Fruit fly (Drosophila melanogaster) whole organism, embryonic: ENCODE measurements around the gene asp.
A peak's percentile ranks its signal among the peaks of the same experiment; 100 is the strongest.

Source experiments
- Atf6 ChIP-seq: fragments of 200-800 bp; sonication (Bioruptor generic); IDR thresholded peaks from 2 replicates; pipeline ENCODE4 v1.3.6; 2022; ENCODE audit warnings: missing biosample characterization, missing genetic modification characterization
- Bdp1 ChIP-seq: fragments of 200-800 bp; sonication (Bioruptor generic); optimal IDR thresholded peaks from 3 replicates; lab custom pipeline; 2016; ENCODE audit warnings: missing biosample characterization, missing genetic modification characterization
- C15 ChIP-seq: fragments of 200-800 bp; sonication (Bioruptor generic); IDR thresholded peaks from 3 replicates; pipeline ENCODE4 v1.3.6; 2022; ENCODE audit warnings: missing biosample characterization, missing genetic modification characterization
- CG11093 ChIP-seq: fragments of 200-800 bp; sonication (Bioruptor generic); IDR thresholded peaks from 3 replicates; pipeline ENCODE4 v1.3.6; 2022; ENCODE audit warnings: missing biosample characterization, missing genetic modification characterization
- CG12219 ChIP-seq: fragments of 200-800 bp; sonication (Bioruptor generic); optimal IDR thresholded peaks from 3 replicates; lab custom pipeline; 2018; ENCODE audit warnings: missing biosample characterization, mild to moderate bottlenecking, missing genetic modification characterization
- CG13287 ChIP-seq: fragments of 200-800 bp; sonication (Bioruptor generic); IDR thresholded peaks from 2 replicates; pipeline ENCODE4 v1.3.6; 2022; ENCODE audit warnings: missing biosample characterization, missing genetic modification characterization; ENCODE audit not compliant: partially characterized antibody
- CG15696 ChIP-seq: fragments of 200-800 bp; sonication (Bioruptor generic); optimal IDR thresholded peaks from 2 replicates; lab custom pipeline; 2019; ENCODE audit warnings: missing biosample characterization, mild to moderate bottlenecking, missing genetic modification characterization, moderate library complexity
- CG1647 ChIP-seq: fragments of 200-800 bp; sonication (Bioruptor generic); optimal IDR thresholded peaks from 3 replicates; lab custom pipeline; 2016; ENCODE audit warnings: missing biosample characterization, missing genetic modification characterization
- CG4328 ChIP-seq: fragments of 200-800 bp; sonication (Bioruptor generic); optimal IDR thresholded peaks from 3 replicates; lab custom pipeline; 2017; ENCODE audit warnings: missing biosample characterization, missing genetic modification reagents, missing genetic modification characterization
- CG4360 ChIP-seq: fragments of 200-800 bp; sonication (Bioruptor generic); IDR thresholded peaks from 2 replicates; pipeline ENCODE4 v1.3.6; 2022; ENCODE audit warnings: missing biosample characterization, missing genetic modification characterization
- CG7357 ChIP-seq: fragments of 200-800 bp; sonication (Bioruptor generic); IDR thresholded peaks from 3 replicates; pipeline ENCODE4 v1.3.6; 2022; ENCODE audit warnings: missing biosample characterization, missing genetic modification characterization
- CG7745 ChIP-seq: fragments of 200-800 bp; sonication (Bioruptor generic); optimal IDR thresholded peaks from 2 replicates; lab custom pipeline; 2018; ENCODE audit warnings: missing biosample characterization, mild to moderate bottlenecking, missing genetic modification characterization, moderate library complexity
- CG8290 ChIP-seq, 3 experiments: fragments of 200-800 bp; sonication (Bioruptor generic); optimal IDR thresholded peaks; 2 replicates each; lab custom pipeline; 2016 to 2019; ENCODE audit warnings: missing biosample characterization in 3 of 3, missing genetic modification characterization in 3 of 3, mild to moderate bottlenecking in 2 of 3, moderate library complexity in 1 of 3
- CG8388 ChIP-seq: fragments of 200-800 bp; sonication (Bioruptor generic); optimal IDR thresholded peaks from 2 replicates; lab custom pipeline; 2019; ENCODE audit warnings: missing biosample characterization, mild to moderate bottlenecking, missing genetic modification characterization, moderate library complexity
- CG9609 ChIP-seq: fragments of 200-800 bp; sonication (Bioruptor generic); optimal IDR thresholded peaks from 3 replicates; lab custom pipeline; 2016; ENCODE audit warnings: missing biosample characterization, missing genetic modification characterization
- Doc3 ChIP-seq: fragments of 200-800 bp; sonication (Bioruptor generic); IDR thresholded peaks from 3 replicates; pipeline ENCODE4 v1.3.6; 2022; ENCODE audit warnings: missing biosample characterization, missing genetic modification characterization; ENCODE audit not compliant: partially characterized antibody
- HLH54F ChIP-seq: fragments of 200-800 bp; sonication (Bioruptor generic); optimal IDR thresholded peaks from 3 replicates; lab custom pipeline; 2016; ENCODE audit warnings: missing biosample characterization, missing genetic modification characterization
- HmgZ ChIP-seq: fragments of 200-800 bp; sonication (Bioruptor generic); optimal IDR thresholded peaks from 2 replicates; lab custom pipeline; 2018; ENCODE audit warnings: missing biosample characterization, mild to moderate bottlenecking, missing genetic modification characterization
- Neu2 ChIP-seq: fragments of 200-800 bp; sonication (Bioruptor generic); optimal IDR thresholded peaks from 3 replicates; lab custom pipeline; 2016; ENCODE audit warnings: missing biosample characterization, missing genetic modification characterization, borderline replicate concordance
- Nf-YC ChIP-seq: fragments of 200-800 bp; optimal IDR thresholded peaks from 3 replicates; lab custom pipeline; 2019; ENCODE audit warnings: missing biosample characterization, mild to moderate bottlenecking, missing genetic modification characterization, moderate library complexity
- NfI ChIP-seq: fragments of 200-800 bp; sonication (Bioruptor generic); optimal IDR thresholded peaks from 3 replicates; lab custom pipeline; 2018; ENCODE audit warnings: missing biosample characterization, mild to moderate bottlenecking, missing genetic modification characterization, moderate library complexity
- Poxn ChIP-seq: fragments of 200-800 bp; sonication (Bioruptor generic); IDR thresholded peaks from 2 replicates; pipeline ENCODE4 v1.3.6; 2022; ENCODE audit warnings: missing biosample characterization, missing genetic modification characterization
- Xbp1 ChIP-seq: fragments of 200-800 bp; sonication (Bioruptor generic); optimal IDR thresholded peaks from 3 replicates; lab custom pipeline; 2016; ENCODE audit warnings: missing biosample characterization, mild to moderate bottlenecking, missing genetic modification characterization
- cas ChIP-seq: fragments of 200-800 bp; sonication (Bioruptor generic); IDR thresholded peaks from 2 replicates; pipeline ENCODE4 v1.3.6; 2022; ENCODE audit warnings: missing biosample characterization, missing genetic modification characterization
- dan ChIP-seq: fragments of 200-800 bp; sonication (Bioruptor generic); IDR thresholded peaks from 2 replicates; pipeline ENCODE4 v1.3.6; 2022; ENCODE audit warnings: missing biosample characterization, missing genetic modification characterization
- fd102C ChIP-seq: fragments of 200-800 bp; sonication (Bioruptor generic); optimal IDR thresholded peaks from 2 replicates; lab custom pipeline; 2018; ENCODE audit warnings: missing biosample characterization, mild to moderate bottlenecking, missing genetic modification characterization, moderate library complexity
- gsb ChIP-seq: fragments of 200-800 bp; sonication (Bioruptor generic); IDR thresholded peaks from 2 replicates; pipeline ENCODE4 v1.3.6; 2022; ENCODE audit warnings: missing biosample characterization, missing genetic modification characterization
- inv ChIP-seq: fragments of 200-800 bp; sonication (Bioruptor generic); IDR thresholded peaks from 2 replicates; pipeline ENCODE4 v1.3.6; 2022; ENCODE audit warnings: missing biosample characterization, missing genetic modification characterization; ENCODE audit not compliant: partially characterized antibody
- jumu ChIP-seq: fragments of 200-800 bp; sonication (Bioruptor generic); optimal IDR thresholded peaks from 3 replicates; lab custom pipeline; 2016; ENCODE audit warnings: missing biosample characterization, missing genetic modification characterization
- kah ChIP-seq: fragments of 200-800 bp; sonication (Bioruptor generic); optimal IDR thresholded peaks from 2 replicates; lab custom pipeline; 2018; ENCODE audit warnings: missing biosample characterization, mild to moderate bottlenecking, missing genetic modification characterization
- lola ChIP-seq, 3 experiments: fragments of >200 bp in 2 of 3; fragments of 200-800 bp in 1 of 3; sonication (Bioruptor generic) in 1 of 3; optimal IDR thresholded peaks; 2 replicates each; lab custom pipeline; 2017 to 2019; ENCODE audit warnings: missing biosample characterization in 3 of 3, missing genetic modification characterization in 3 of 3, mild to moderate bottlenecking in 1 of 3, moderate library complexity in 1 of 3
- p53 ChIP-seq: fragments of 200-800 bp; sonication (Bioruptor generic); optimal IDR thresholded peaks from 2 replicates; lab custom pipeline; 2016; ENCODE audit warnings: missing biosample characterization, missing genetic modification characterization
- pho ChIP-seq: fragments of 200-800 bp; sonication (Bioruptor generic); optimal IDR thresholded peaks from 2 replicates; lab custom pipeline; 2016; ENCODE audit warnings: missing biosample characterization, missing genetic modification characterization
- phol ChIP-seq: fragments of 200-800 bp; sonication (Bioruptor generic); optimal IDR thresholded peaks from 3 replicates; lab custom pipeline; 2018; ENCODE audit warnings: missing biosample characterization, mild to moderate bottlenecking, missing genetic modification characterization, moderate library complexity
- prd ChIP-seq, 3 experiments: fragments of >200 bp in 2 of 3; fragments of 200-800 bp in 1 of 3; sonication (Bioruptor generic) in 1 of 3; optimal IDR thresholded peaks in 2 of 3; IDR thresholded peaks in 1 of 3; 2 replicates in 2 of 3; 3 replicates in 1 of 3; pipeline versions ENCODE4 v1.3.6 to Lab custom; 2017 to 2022; ENCODE audit warnings: missing biosample characterization in 1 of 3, missing genetic modification characterization in 1 of 3
- pros ChIP-seq: fragments of 200-800 bp; sonication (Bioruptor generic); optimal IDR thresholded peaks from 3 replicates; lab custom pipeline; 2019; ENCODE audit warnings: missing biosample characterization, mild to moderate bottlenecking, missing genetic modification characterization, moderate library complexity
- pzg ChIP-seq: fragments of 200-800 bp; sonication (Bioruptor generic); optimal IDR thresholded peaks from 3 replicates; lab custom pipeline; 2018; ENCODE audit warnings: missing biosample characterization, mild to moderate bottlenecking, missing genetic modification characterization, moderate library complexity
- sens ChIP-seq: fragments of 200-800 bp; sonication (Bioruptor generic); peaks from one replicate; lab custom pipeline; 2016; ENCODE audit warnings: missing biosample characterization, missing genetic modification characterization
- ssp ChIP-seq: fragments of 200-800 bp; sonication (Bioruptor generic); IDR thresholded peaks from 2 replicates; pipeline ENCODE4 v1.3.6; 2022; ENCODE audit warnings: missing biosample characterization, missing genetic modification characterization
- stc ChIP-seq: fragments of 200-800 bp; sonication (Bioruptor generic); IDR thresholded peaks from 2 replicates; pipeline ENCODE4 v1.3.6; 2022; ENCODE audit warnings: missing biosample characterization, missing genetic modification characterization
- sug ChIP-seq: fragments of 200-800 bp; optimal IDR thresholded peaks from 2 replicates; lab custom pipeline; 2019; ENCODE audit warnings: missing biosample characterization, mild to moderate bottlenecking, missing genetic modification characterization, moderate library complexity
- tll ChIP-seq, 2 experiments: fragments of 200-800 bp in 1 of 2; fragments of >200 bp in 1 of 2; sonication (Bioruptor generic) in 1 of 2; optimal IDR thresholded peaks; 2 replicates each; lab custom pipeline; 2017 to 2019; ENCODE audit warnings: missing biosample characterization in 2 of 2, missing genetic modification characterization in 2 of 2, mild to moderate bottlenecking in 1 of 2, moderate library complexity in 1 of 2
- trem ChIP-seq: fragments of 200-800 bp; optimal IDR thresholded peaks from 3 replicates; lab custom pipeline; 2019; ENCODE audit warnings: missing biosample characterization, mild to moderate bottlenecking, missing genetic modification characterization, moderate library complexity
- vfl ChIP-seq: fragments of 200-800 bp; sonication (Bioruptor generic); optimal IDR thresholded peaks from 2 replicates; lab custom pipeline; 2016; ENCODE audit warnings: missing biosample characterization, missing genetic modification characterization
- yki ChIP-seq: fragments of >200 bp; optimal IDR thresholded peaks from 3 replicates; lab custom pipeline; 2018
- zf30C ChIP-seq: fragments of 200-800 bp; sonication (Bioruptor generic); optimal IDR thresholded peaks from 3 replicates; lab custom pipeline; 2018; ENCODE audit warnings: missing biosample characterization, mild to moderate bottlenecking, missing genetic modification characterization
- zfh2 ChIP-seq: fragments of 200-800 bp; sonication (Bioruptor generic); optimal IDR thresholded peaks from 2 replicates; lab custom pipeline; 2016; ENCODE audit warnings: missing biosample characterization, missing genetic modification characterization

Gene asp

dm6 chr3R:24768538-24769401 is 15.1 kb downstream of the asp start, which contains the start of gene CG13631 (continued):
- TF ChIP-seq CG8388 (GFP tag; lab: Kevin White, UChicago) (peak; percentile 96), stc (GFP tag; lab: Robert Waterston, UW) (peak; percentile 96), phol (tag; lab: Kevin White, UChicago) (peak; percentile 98), zfh2 (GFP tag; lab: Kevin White, UChicago) (peak; percentile 45), HLH54F (GFP tag; lab: Kevin White, UChicago) (peak; percentile 73), CG1647 (GFP tag; lab: Kevin White, UChicago) (peak; percentile 89), CG4360 (GFP tag; lab: Robert Waterston, UW) (peak; percentile 55), pho (GFP tag; lab: Kevin White, UChicago) (peak; percentile 61), prd (optimal IDR thresholded peaks at IDR 0.05; lab: Kevin White, UChicago) (no peak), prd (GFP tag; IDR thresholded peaks at IDR 0.05; lab: Robert Waterston, UW) (peak; percentile 95), zf30C (GFP tag; lab: Kevin White, UChicago) (peak; percentile 78), pros (GFP tag; lab: Kevin White, UChicago) (no peak), p53 (GFP tag; lab: Kevin White, UChicago) (peak; percentile 84), C15 (GFP tag; lab: Robert Waterston, UW) (peak; percentile 50; the same call in 1 of the 3 replicates), CG15696 (peak; percentile 66), cas (GFP tag; lab: Robert Waterston, UW) (0 out of 2 replicates have a peak, but pooled peaks have one; percentile 36), pzg (no peak), Bdp1 (peak; percentile 86), gsb (GFP tag; lab: Robert Waterston, UW) (peak; percentile 54; the same call in 1 of the 2 replicates), CG7745 (tag; lab: Kevin White, UChicago) (no peak), Xbp1 (GFP tag; lab: Kevin White, UChicago) (peak; percentile 96), CG7357 (GFP tag; lab: Robert Waterston, UW) (peak; percentile 85), CG8290 (GFP tag; optimal IDR thresholded peaks at IDR 0.05; lab: Kevin White, UChicago) (peak; percentile 89), CG8290 (tag; optimal IDR thresholded peaks at IDR 0.05; lab: Kevin White, UChicago) (peak; percentile 17 to 90), CG12219 (GFP tag; lab: Kevin White, UChicago) (peak; percentile 92), CG11093 (peak; percentile 90; the same call in 2 of the 3 replicates), dan (GFP tag; lab: Robert Waterston, UW) (peak; percentile 56; the same call in 1 of the 2 replicates), CG4328 (GFP tag; lab: Kevin White, UChicago) (peak; percentile 84), HmgZ (tag; lab: Kevin White, UChicago) (peak; percentile 55), NfI (GFP tag; lab: Kevin White, UChicago) (peak; percentile 91), inv (GFP tag; lab: Robert Waterston, UW) (no peak), Doc3 (GFP tag; lab: Robert Waterston, UW) (no peak), vfl (GFP tag; lab: Kevin White, UChicago) (peak; percentile 73), Nf-YC (peak; percentile 74), Neu2 (GFP tag; lab: Kevin White, UChicago) (no peak), yki (no peak), sug (tag; lab: Kevin White, UChicago) (peak; percentile 71), ssp (GFP tag; lab: Robert Waterston, UW) (peak; percentile 89), sens (peak; percentile 100), CG9609 (peak; percentile 91), trem (tag; lab: Kevin White, UChicago) (peak; percentile 94), Poxn (no peak), tll (GFP tag; optimal IDR thresholded peaks at IDR 0.05; lab: Kevin White, UChicago) (no peak), lola (GFP tag; optimal IDR thresholded peaks at IDR 0.05; lab: Kevin White, UChicago) (peak in 1 of 3 experiments; percentile 96), CG13287 (no peak; the same call in 1 of the 2 replicates), Atf6 (peak; percentile 59; the same call in 1 of the 2 replicates), fd102C (GFP tag; lab: Kevin White, UChicago) (no peak), kah (GFP tag; lab: Kevin White, UChicago) (peak; percentile 86), jumu (peak; percentile 95)
